Worm (Caenorhabditis elegans): ENCODE results near the gene K02A2.1.

- no peak for TF ChIP-seq ztf-11 (tag; optimal IDR thresholded peaks at IDR 0.05)
- TF ChIP-seq ZK546.5 (tag; optimal IDR thresholded peaks at IDR 0.05): no peak
- TF ChIP-seq ama-1 (optimal IDR thresholded peaks at IDR 0.05): no peak
- TF ChIP-seq nhr-6 (tag; optimal IDR thresholded peaks at IDR 0.05): no peak
- TF ChIP-seq mdl-1 (tag; optimal IDR thresholded peaks at IDR 0.05): no peak
- TF ChIP-seq lin-13 (GFP tag; optimal IDR thresholded peaks at IDR 0.05): no peak
Observed at ce11 chrII:7458706-7459105, 23.6 kb downstream of the K02A2.1 start, which contains the start of gene D1022.5.

Measured in whole organism, L2 larva.